Worm (Caenorhabditis elegans) whole organism, L1 larva: ENCODE data around the gene irld-49.

ENCODE experiments used
- blmp-1 ChIP-seq: fragments of 150-350 bp; optimal IDR thresholded peaks from 2 replicates; lab custom pipeline; 2014; ENCODE audit warnings: missing biosample characterization, missing genetic modification characterization
- elt-2 ChIP-seq: sonication (generic microtip); optimal IDR thresholded peaks from 2 replicates; lab custom pipeline; 2016; ENCODE audit warnings: missing genetic modification characterization, mild to moderate bottlenecking, inconsistent platforms, missing compliant biosample characterization, missing genetic modification reagents
- fkh-8 ChIP-seq: sonication (generic microtip); optimal IDR thresholded peaks from 2 replicates; lab custom pipeline; 2016; ENCODE audit warnings: mild to moderate bottlenecking, missing genetic modification characterization, missing compliant biosample characterization
- jun-1 ChIP-seq: fragments of 150-350 bp; optimal IDR thresholded peaks from 2 replicates; lab custom pipeline; 2014; ENCODE audit warnings: missing biosample characterization, missing genetic modification reagents, missing genetic modification characterization
- lin-15B ChIP-seq: fragments of 150-350 bp; sonication (generic microtip); optimal IDR thresholded peaks from 3 replicates; lab custom pipeline; 2014; ENCODE audit warnings: missing biosample characterization, missing genetic modification characterization
- mdl-1 ChIP-seq, 2 experiments: fragments of 150-350 bp; optimal IDR thresholded peaks; 2 replicates each; lab custom pipeline; 2014 to 2017; ENCODE audit warnings: missing biosample characterization in 2 of 2, missing genetic modification characterization in 2 of 2, inconsistent platforms in 1 of 2

- TF ChIP-seq blmp-1 (tag; lab: Kevin White, UChicago) (peak; percentile 93), mdl-1 (tag; optimal IDR thresholded peaks at IDR 0.05; lab: Kevin White, UChicago) (peak; percentile 89 to 99), lin-15B (tag; lab: Kevin White, UChicago) (no peak), fkh-8 (tag; lab: Kevin White, UChicago) (peak; percentile 97), jun-1 (tag; lab: Kevin White, UChicago) (peak; percentile 98), elt-2 (tag; lab: Kevin White, UChicago) (peak; percentile 93)
These were observed 30.0 kb downstream of the irld-49 start for ce11 chrII:2973940-2974402.
